Worm (Caenorhabditis elegans) whole organism, L4 larva: ENCODE measurements around the gene cdc-25.3.

Source experiments
- F49E8.2 ChIP-seq: sonication (generic microtip); optimal IDR thresholded peaks from 2 replicates; lab custom pipeline; 2016; ENCODE audit warnings: missing compliant biosample characterization, mild to moderate bottlenecking, missing genetic modification characterization, borderline replicate concordance
- T26A8.4 ChIP-seq: fragments of 200-800 bp; sonication (Bioruptor generic); IDR thresholded peaks from 2 replicates; pipeline ENCODE4 v1.3.6; 2022; ENCODE audit warnings: missing genetic modification characterization, missing compliant biosample characterization
- aha-1 ChIP-seq: fragments of 150-350 bp; peaks from one replicate; lab custom pipeline; 2014; ENCODE audit warnings: missing biosample characterization, missing genetic modification characterization
- arid-1 ChIP-seq: fragments of 200-800 bp; sonication (Bioruptor generic); conservative IDR thresholded peaks from 2 replicates; pipeline ENCODE4 v1.3.6; 2022; ENCODE audit warnings: missing genetic modification reagents, missing genetic modification characterization, missing compliant biosample characterization
- ceh-20 ChIP-seq: fragments of 200-800 bp; sonication (Bioruptor generic); IDR thresholded peaks from 2 replicates; pipeline ENCODE4 v1.3.6; 2022; ENCODE audit warnings: missing genetic modification reagents, missing genetic modification characterization, missing compliant biosample characterization
- ceh-28 ChIP-seq: fragments of 150-350 bp; optimal IDR thresholded peaks from 2 replicates; lab custom pipeline; 2014; ENCODE audit warnings: missing biosample characterization, missing genetic modification reagents, missing genetic modification characterization
- ceh-62 ChIP-seq: sonication (generic microtip); optimal IDR thresholded peaks from 2 replicates; lab custom pipeline; 2017; ENCODE audit warnings: missing biosample characterization, missing genetic modification characterization
- ceh-82 ChIP-seq: sonication (generic microtip); optimal IDR thresholded peaks from 2 replicates; lab custom pipeline; 2017; ENCODE audit warnings: missing biosample characterization, missing genetic modification characterization
- ces-1 ChIP-seq: fragments of 150-350 bp; sonication (generic microtip); optimal IDR thresholded peaks from 4 replicates; lab custom pipeline; 2014; ENCODE audit warnings: missing biosample characterization, missing genetic modification reagents, missing genetic modification characterization
- daf-16 ChIP-seq, 3 experiments: sonication (generic microtip); optimal IDR thresholded peaks; 2 replicates each; lab custom pipeline; 2016 to 2017; ENCODE audit warnings: missing genetic modification characterization in 3 of 3, missing genetic modification reagents in 3 of 3, mild to moderate bottlenecking in 2 of 3, missing compliant biosample characterization in 2 of 3, missing biosample characterization in 1 of 3, moderate library complexity in 1 of 3
- duxl-1 ChIP-seq: sonication (generic microtip); optimal IDR thresholded peaks from 2 replicates; lab custom pipeline; 2016; ENCODE audit warnings: mild to moderate bottlenecking, missing genetic modification characterization, moderate library complexity, missing compliant biosample characterization; ENCODE audit not compliant: poor library complexity
- dve-1 ChIP-seq: sonication (generic microtip); optimal IDR thresholded peaks from 2 replicates; lab custom pipeline; 2017; ENCODE audit warnings: antibody characterized with exemption, mild to moderate bottlenecking, missing genetic modification characterization, missing compliant biosample characterization; ENCODE audit not compliant: insufficient read depth
- egl-27 ChIP-seq: sonication (generic microtip); optimal IDR thresholded peaks from 3 replicates; lab custom pipeline; 2017; ENCODE audit warnings: missing biosample characterization, missing genetic modification reagents, missing genetic modification characterization
- fkh-10 ChIP-seq: fragments of 150-350 bp; optimal IDR thresholded peaks from 2 replicates; lab custom pipeline; 2014; ENCODE audit warnings: missing biosample characterization, missing genetic modification reagents, missing genetic modification characterization
- fos-1 ChIP-seq: fragments of 150-350 bp; optimal IDR thresholded peaks from 2 replicates; lab custom pipeline; 2014; ENCODE audit warnings: missing biosample characterization, missing genetic modification characterization
- gei-8 ChIP-seq: fragments of 200-800 bp; sonication (Bioruptor generic); optimal IDR thresholded peaks from 2 replicates; lab custom pipeline; 2018; ENCODE audit warnings: mild to moderate bottlenecking, missing genetic modification characterization, missing compliant biosample characterization
- hif-1 ChIP-seq, 2 experiments: sonication (generic microtip); optimal IDR thresholded peaks; 2 replicates each; lab custom pipeline; 2016 to 2017; ENCODE audit warnings: missing compliant biosample characterization in 2 of 2, missing genetic modification characterization in 2 of 2, missing genetic modification reagents in 2 of 2, missing genotype in 2 of 2, mild to moderate bottlenecking in 1 of 2
- hlh-11 ChIP-seq: fragments of 200-800 bp; sonication (Bioruptor generic); optimal IDR thresholded peaks from 2 replicates; lab custom pipeline; 2018; ENCODE audit warnings: mild to moderate bottlenecking, missing genetic modification characterization, missing compliant biosample characterization
- hlh-30 ChIP-seq: sonication (generic microtip); optimal IDR thresholded peaks from 2 replicates; lab custom pipeline; 2017; ENCODE audit warnings: antibody characterized with exemption, mild to moderate bottlenecking, missing genetic modification characterization, missing compliant biosample characterization; ENCODE audit not compliant: insufficient read depth
- hmg-1.1 ChIP-seq: fragments of 200-800 bp; sonication (Bioruptor generic); IDR thresholded peaks from 2 replicates; pipeline ENCODE4 v1.3.6; 2022; ENCODE audit warnings: missing genetic modification reagents, missing genetic modification characterization, missing compliant biosample characterization
- lin-15B ChIP-seq: fragments of 150-350 bp; sonication (generic microtip); optimal IDR thresholded peaks from 3 replicates; lab custom pipeline; 2014; ENCODE audit warnings: missing biosample characterization, missing genetic modification characterization
- lin-38 ChIP-seq: fragments of 200-800 bp; sonication (Bioruptor generic); IDR thresholded peaks from 2 replicates; pipeline ENCODE4 v1.3.6; 2022; ENCODE audit warnings: missing genetic modification reagents, missing genetic modification characterization, missing compliant biosample characterization
- lin-39 ChIP-seq: fragments of 150-350 bp; optimal IDR thresholded peaks from 2 replicates; lab custom pipeline; 2014; ENCODE audit warnings: missing biosample characterization, missing genetic modification reagents, missing genetic modification characterization
- madf-5 ChIP-seq, 2 experiments: fragments of 200-800 bp; sonication (Bioruptor generic); IDR thresholded peaks; 2 replicates each; pipeline ENCODE4 v1.3.6; 2022; ENCODE audit warnings: missing compliant biosample characterization in 2 of 2, missing genetic modification characterization in 2 of 2
- mdl-1 ChIP-seq, 2 experiments: fragments of 150-350 bp in 1 of 2; sonication (generic microtip) in 1 of 2; optimal IDR thresholded peaks; 2 replicates each; lab custom pipeline; 2014 to 2017; ENCODE audit warnings: missing biosample characterization in 2 of 2, missing genetic modification characterization in 2 of 2
- mep-1 ChIP-seq: fragments of 150-350 bp; sonication (generic microtip); optimal IDR thresholded peaks from 3 replicates; lab custom pipeline; 2014; ENCODE audit warnings: missing biosample characterization, missing genetic modification characterization
- mes-2 ChIP-seq: sonication (generic microtip); optimal IDR thresholded peaks from 2 replicates; lab custom pipeline; 2016; ENCODE audit warnings: missing genotype, mild to moderate bottlenecking, missing genetic modification characterization, missing compliant biosample characterization; ENCODE audit not compliant: poor library complexity, severe bottlenecking
- mxl-3 ChIP-seq: fragments of 200-800 bp; sonication (Bioruptor generic); optimal IDR thresholded peaks from 2 replicates; lab custom pipeline; 2018; ENCODE audit warnings: mild to moderate bottlenecking, missing genetic modification characterization, missing compliant biosample characterization
- nhr-102 ChIP-seq: sonication (generic microtip); optimal IDR thresholded peaks from 2 replicates; lab custom pipeline; 2016; ENCODE audit warnings: mild to moderate bottlenecking, missing genetic modification characterization, moderate library complexity, missing compliant biosample characterization
- nhr-11 ChIP-seq: fragments of 150-350 bp; optimal IDR thresholded peaks from 2 replicates; lab custom pipeline; 2014; ENCODE audit warnings: missing biosample characterization, missing genetic modification characterization
- nhr-111 ChIP-seq: fragments of 200-800 bp; sonication (Bioruptor generic); optimal IDR thresholded peaks from 2 replicates; lab custom pipeline; 2018; ENCODE audit warnings: mild to moderate bottlenecking, missing genetic modification characterization, missing compliant biosample characterization
- nhr-25 ChIP-seq: sonication (generic microtip); optimal IDR thresholded peaks from 2 replicates; lab custom pipeline; 2017; ENCODE audit warnings: missing genetic modification characterization, mild to moderate bottlenecking, missing compliant biosample characterization, antibody characterized with exemption, moderate library complexity, borderline replicate concordance; ENCODE audit not compliant: insufficient read depth
- nhr-48 ChIP-seq: sonication (generic microtip); optimal IDR thresholded peaks from 2 replicates; lab custom pipeline; 2016; ENCODE audit warnings: mild to moderate bottlenecking, missing genetic modification characterization, missing compliant biosample characterization
- nhr-6 ChIP-seq: fragments of 150-350 bp; optimal IDR thresholded peaks from 2 replicates; lab custom pipeline; 2014; ENCODE audit warnings: missing biosample characterization, missing genetic modification characterization
- nhr-77 ChIP-seq: fragments of 150-350 bp; optimal IDR thresholded peaks from 2 replicates; lab custom pipeline; 2014; ENCODE audit warnings: missing biosample characterization, missing genetic modification characterization
- pha-4 ChIP-seq, 2 experiments: fragments of 150-350 bp in 1 of 2; fragments of 200-800 bp in 1 of 2; sonication (Bioruptor generic) in 1 of 2; IDR thresholded peaks in 1 of 2; optimal IDR thresholded peaks in 1 of 2; 2 replicates each; pipeline versions ENCODE4 v1.3.6 to Lab custom; 2014 to 2022; ENCODE audit warnings: missing genetic modification characterization in 2 of 2, missing genetic modification reagents in 2 of 2, missing biosample characterization in 1 of 2, missing compliant biosample characterization in 1 of 2
- php-3 ChIP-seq: fragments of 200-800 bp; sonication (Bioruptor generic); IDR thresholded peaks from 2 replicates; pipeline ENCODE4 v1.3.6; 2022; ENCODE audit warnings: missing genetic modification reagents, missing genetic modification characterization, missing compliant biosample characterization
- skn-1 ChIP-seq: fragments of 150-350 bp; optimal IDR thresholded peaks from 2 replicates; lab custom pipeline; 2014; ENCODE audit warnings: missing biosample characterization, missing genetic modification characterization
- snpc-4 ChIP-seq: fragments of 150-350 bp; optimal IDR thresholded peaks from 2 replicates; lab custom pipeline; 2014; ENCODE audit warnings: missing biosample characterization, missing genetic modification characterization
- spr-3 ChIP-seq: fragments of 200-800 bp; sonication (Bioruptor generic); optimal IDR thresholded peaks from 2 replicates; lab custom pipeline; 2018; ENCODE audit warnings: mild to moderate bottlenecking, missing genetic modification characterization, missing compliant biosample characterization
- tra-1 ChIP-seq: fragments of 200-800 bp; sonication (Bioruptor generic); IDR thresholded peaks from 2 replicates; pipeline ENCODE4 v1.3.6; 2022; ENCODE audit warnings: missing genetic modification reagents, missing genetic modification characterization, missing compliant biosample characterization
- zag-1 ChIP-seq: fragments of 150-350 bp; optimal IDR thresholded peaks from 2 replicates; lab custom pipeline; 2014; ENCODE audit warnings: missing biosample characterization, missing genetic modification characterization
- zfp-2 ChIP-seq: sonication (generic microtip); optimal IDR thresholded peaks from 2 replicates; lab custom pipeline; 2016; ENCODE audit warnings: mild to moderate bottlenecking, missing genetic modification characterization, missing compliant biosample characterization
- ztf-11 ChIP-seq: fragments of 150-350 bp; optimal IDR thresholded peaks from 2 replicates; lab custom pipeline; 2014; ENCODE audit warnings: missing biosample characterization, missing genetic modification characterization

cdc-25.3 gene

ce11 chrIII:8878960-8879359 is 38.8 kb downstream of the cdc-25.3 start (continued):
- TF ChIP-seq nhr-111 (GFP tag; lab: Kevin White, UChicago) (no peak), mdl-1 (tag; optimal IDR thresholded peaks at IDR 0.05; lab: Kevin White, UChicago) (peak in 1 of 2 experiments; percentile 40), arid-1 (GFP tag; lab: Robert Waterston, UW) (no peak), zfp-2 (tag; lab: Kevin White, UChicago) (no peak), hlh-11 (tag; lab: Kevin White, UChicago) (peak; percentile 74), tra-1 (GFP tag; lab: Robert Waterston, UW) (no peak), nhr-48 (tag; lab: Kevin White, UChicago) (peak; percentile 39), fos-1 (tag; lab: Kevin White, UChicago) (no peak), nhr-77 (tag; lab: Kevin White, UChicago) (peak; percentile 83), pha-4 (GFP tag; IDR thresholded peaks at IDR 0.05; lab: Robert Waterston, UW) (0 out of 2 replicates have a peak, but pooled peaks have one; percentile 29), pha-4 (tag; optimal IDR thresholded peaks at IDR 0.05; lab: Kevin White, UChicago) (no peak), lin-39 (tag; lab: Kevin White, UChicago) (no peak), mep-1 (tag; lab: Kevin White, UChicago) (peak; percentile 43), snpc-4 (tag; lab: Kevin White, UChicago) (no peak), spr-3 (GFP tag; lab: Kevin White, UChicago) (no peak), gei-8 (no peak), ztf-11 (tag; lab: Kevin White, UChicago) (no peak), madf-5 (GFP tag; IDR thresholded peaks at IDR 0.05; lab: Robert Waterston, UW) (no peak), nhr-11 (no peak), dve-1 (tag; lab: Kevin White, UChicago) (peak; percentile 73), lin-38 (GFP tag; lab: Robert Waterston, UW) (no peak; the same call in 1 of the 2 replicates), skn-1 (no peak), lin-15B (tag; lab: Kevin White, UChicago) (no peak), hlh-30 (peak; percentile 29), egl-27 (tag; lab: Kevin White, UChicago) (no peak), zag-1 (tag; lab: Kevin White, UChicago) (no peak), nhr-102 (no peak), nhr-6 (tag; lab: Kevin White, UChicago) (no peak), php-3 (GFP tag; lab: Robert Waterston, UW) (peak; percentile 35; the same call in 1 of the 2 replicates)

- TF ChIP-seq ces-1 (GFP tag; lab: Kevin White, UChicago) (peak; percentile 85), daf-16 (GFP tag; optimal IDR thresholded peaks at IDR 0.05; lab: Kevin White, UChicago) (no peak), daf-16 (tag; optimal IDR thresholded peaks at IDR 0.05; lab: Kevin White, UChicago) (no peak), aha-1 (peak; percentile 87), fkh-10 (GFP tag; lab: Kevin White, UChicago) (peak; percentile 89)
- TF ChIP-seq, all 104 proteins: peak for 3
These were observed 40.7 kb downstream of the cdc-25.3 start, which contains the start of gene K01F9.2 for ce11 chrIII:8877002-8877401. Gene K01F9.2, minus strand, starts transcription at chrIII:8877128.

- TF ChIP-seq F49E8.2 (tag; lab: Kevin White, UChicago) (no peak), nhr-111 (GFP tag; lab: Kevin White, UChicago) (peak; percentile 32), fkh-10 (GFP tag; lab: Kevin White, UChicago) (peak; percentile 61), nhr-11 (peak; percentile 87), tra-1 (GFP tag; lab: Robert Waterston, UW) (0 out of 2 replicates have a peak, but pooled peaks have one; percentile 5), hlh-11 (tag; lab: Kevin White, UChicago) (peak; percentile 82), mxl-3 (GFP tag; lab: Kevin White, UChicago) (peak; percentile 43), aha-1 (peak; percentile 98), ceh-82 (tag; lab: Kevin White, UChicago) (no peak), ceh-20 (GFP tag; lab: Robert Waterston, UW) (peak; percentile 63; the same call in 1 of the 2 replicates), hif-1 (tag; optimal IDR thresholded peaks at IDR 0.05; lab: Kevin White, UChicago) (peak in 1 of 2 experiments; percentile 55), nhr-25 (peak; percentile 12), dve-1 (tag; lab: Kevin White, UChicago) (peak; percentile 38), T26A8.4 (GFP tag; lab: Robert Waterston, UW) (peak; percentile 36; the same call in 1 of the 2 replicates), hmg-1.1 (GFP tag; lab: Robert Waterston, UW) (peak; percentile 86), mep-1 (tag; lab: Kevin White, UChicago) (peak; percentile 93), duxl-1 (tag; lab: Kevin White, UChicago) (no peak), ceh-62 (tag; lab: Kevin White, UChicago) (no peak), ceh-28 (tag; lab: Kevin White, UChicago) (no peak), mes-2 (tag; lab: Kevin White, UChicago) (peak; percentile 60)
These were observed 43.6 kb downstream of the cdc-25.3 start for ce11 chrIII:8873990-8874668.
